Fruit fly (Drosophila melanogaster) whole organism: ENCODE measurements around the gene TwdlC.

ENCODE experiments used
- CG8478 ChIP-seq: fragments of >200 bp; optimal IDR thresholded peaks from 2 replicates; lab custom pipeline; 2018; ENCODE audit warnings: inconsistent platforms
- Dll ChIP-seq: fragments of >200 bp; optimal IDR thresholded peaks from 2 replicates; lab custom pipeline; 2017
- EcR ChIP-seq, 2 experiments: fragments of >200 bp; optimal IDR thresholded peaks; 2 replicates each; lab custom pipeline; 2017; ENCODE audit warnings: missing biosample characterization in 2 of 2, missing genetic modification characterization in 2 of 2, missing genetic modification reagents in 2 of 2
- pan ChIP-seq: fragments of >200 bp; optimal IDR thresholded peaks from 2 replicates; lab custom pipeline; 2017
- psq ChIP-seq: fragments of >200 bp; optimal IDR thresholded peaks from 2 replicates; lab custom pipeline; 2017
- usp ChIP-seq: fragments of >200 bp; optimal IDR thresholded peaks from 2 replicates; lab custom pipeline; 2017; ENCODE audit warnings: missing biosample characterization, missing genetic modification characterization, mixed read lengths

Gene TwdlC

dm6 chr3R:26994532-26994931 lies at the start of gene TwdlC:
Gene TwdlC, plus strand, starts transcription at chr3R:26994832.
- TF ChIP-seq CG8478 (lab: Kevin White, UChicago) (no peak), pan (lab: Kevin White, UChicago) (no peak), psq (lab: Kevin White, UChicago) (no peak), usp (GFP tag; lab: Kevin White, UChicago) (no peak), EcR (GFP tag; optimal IDR thresholded peaks at IDR 0.05; lab: Kevin White, UChicago) (no peak), Dll (lab: Kevin White, UChicago) (no peak)

DNA sequence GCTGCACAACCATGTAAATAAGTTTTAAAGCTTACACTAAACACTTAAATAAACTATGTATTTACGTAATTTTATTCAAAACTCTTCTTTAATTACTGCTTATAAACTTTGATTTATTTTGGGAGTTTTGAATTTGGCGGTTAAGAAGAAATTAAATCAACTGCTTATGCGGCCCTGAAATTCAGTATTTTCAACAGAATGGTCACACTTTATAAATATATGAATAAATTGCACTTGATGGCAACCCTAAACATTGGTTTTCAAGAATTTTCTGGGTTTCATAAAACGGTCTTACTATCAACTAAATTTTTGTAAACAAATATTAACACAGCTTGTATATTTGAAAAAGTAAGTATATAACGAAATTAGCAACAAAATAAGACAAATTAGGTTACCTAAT lies 49.4 kb upstream of the TwdlC start, which contains the start of gene CG14252:
TSS of gene CG14252 (plus strand) at position 302 of the 400 bp plus-strand sequence.
- TF ChIP-seq EcR (GFP tag; optimal IDR thresholded peaks at IDR 0.05; lab: Kevin White, UChicago) (no peak), psq (lab: Kevin White, UChicago) (no peak), CG8478 (lab: Kevin White, UChicago) (no peak), usp (GFP tag; lab: Kevin White, UChicago) (no peak), Dll (lab: Kevin White, UChicago) (no peak), pan (lab: Kevin White, UChicago) (no peak)

DNA sequence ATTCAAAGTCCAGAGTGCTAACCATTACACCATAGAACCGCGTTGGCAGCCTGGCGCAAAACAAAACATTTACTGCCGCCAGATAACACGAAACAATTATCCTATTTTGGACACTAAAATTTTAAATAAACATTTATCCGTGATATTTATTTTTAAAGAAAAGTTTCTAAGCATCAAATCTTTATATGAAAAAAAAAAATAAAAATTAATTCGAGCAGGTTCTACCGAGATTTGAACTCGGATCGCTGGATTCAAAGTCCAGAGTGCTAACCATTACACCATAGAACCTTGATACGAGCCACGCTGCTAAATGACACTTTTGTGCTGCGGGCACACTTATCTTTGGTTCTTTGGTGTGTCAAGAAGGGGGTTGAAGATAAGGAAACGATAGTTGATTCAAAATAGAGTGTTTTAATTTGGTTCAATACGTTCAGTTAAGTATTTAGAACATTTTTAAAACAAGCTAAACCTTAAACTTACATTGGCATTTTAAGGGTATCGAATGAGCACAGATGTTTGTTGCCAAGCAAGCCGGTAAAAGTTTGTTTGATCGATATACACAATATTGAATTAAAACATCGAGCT lies 47.2 kb upstream of the TwdlC start, which contains the start of gene Spag1:
TSS of gene Spag1 (plus strand) at position 535 of the 585 bp plus-strand sequence.
- no peak for TF ChIP-seq usp (GFP tag; lab: Kevin White, UChicago)
- no peak for TF ChIP-seq CG8478 (lab: Kevin White, UChicago)
- TF ChIP-seq psq (lab: Kevin White, UChicago): no peak
- TF ChIP-seq Dll (lab: Kevin White, UChicago): no peak
- TF ChIP-seq EcR (GFP tag; optimal IDR thresholded peaks at IDR 0.05; lab: Kevin White, UChicago): no peak
- TF ChIP-seq pan (lab: Kevin White, UChicago): no peak

DNA sequence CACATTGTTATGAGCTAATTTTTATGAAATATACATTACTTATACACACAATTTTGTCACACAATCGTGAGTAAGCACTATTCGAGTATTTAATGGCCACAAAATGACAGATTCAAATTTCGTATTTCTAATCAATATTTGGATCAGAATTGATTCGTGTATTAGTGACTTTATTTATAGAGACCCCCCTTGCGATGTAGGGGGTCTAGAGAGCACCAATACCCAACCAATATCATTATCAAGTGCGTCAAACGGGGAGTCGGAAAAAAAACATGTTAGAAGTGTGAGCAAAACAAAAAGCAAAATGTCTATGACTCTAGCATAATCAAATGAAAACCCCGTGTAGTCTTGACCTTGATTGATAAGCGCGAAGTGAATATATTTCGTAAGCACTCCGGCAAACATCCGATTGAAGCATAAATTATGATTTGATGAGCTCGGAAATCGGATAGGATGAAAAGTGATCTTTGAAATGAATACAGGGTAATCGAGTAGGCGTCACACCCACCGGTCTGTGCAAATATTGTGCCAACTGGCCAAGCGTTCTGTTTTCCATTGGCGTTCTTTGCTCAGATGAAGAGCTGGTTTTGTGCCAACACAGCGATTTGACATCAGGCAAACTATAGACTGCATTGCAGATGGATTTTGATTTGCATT lies 42.3 kb upstream of the TwdlC start:
- TF ChIP-seq usp (GFP tag; lab: Kevin White, UChicago) (no peak), psq (lab: Kevin White, UChicago) (no peak), CG8478 (lab: Kevin White, UChicago) (no peak), pan (lab: Kevin White, UChicago) (no peak), EcR (GFP tag; optimal IDR thresholded peaks at IDR 0.05; lab: Kevin White, UChicago) (no peak), Dll (lab: Kevin White, UChicago) (no peak)

DNA sequence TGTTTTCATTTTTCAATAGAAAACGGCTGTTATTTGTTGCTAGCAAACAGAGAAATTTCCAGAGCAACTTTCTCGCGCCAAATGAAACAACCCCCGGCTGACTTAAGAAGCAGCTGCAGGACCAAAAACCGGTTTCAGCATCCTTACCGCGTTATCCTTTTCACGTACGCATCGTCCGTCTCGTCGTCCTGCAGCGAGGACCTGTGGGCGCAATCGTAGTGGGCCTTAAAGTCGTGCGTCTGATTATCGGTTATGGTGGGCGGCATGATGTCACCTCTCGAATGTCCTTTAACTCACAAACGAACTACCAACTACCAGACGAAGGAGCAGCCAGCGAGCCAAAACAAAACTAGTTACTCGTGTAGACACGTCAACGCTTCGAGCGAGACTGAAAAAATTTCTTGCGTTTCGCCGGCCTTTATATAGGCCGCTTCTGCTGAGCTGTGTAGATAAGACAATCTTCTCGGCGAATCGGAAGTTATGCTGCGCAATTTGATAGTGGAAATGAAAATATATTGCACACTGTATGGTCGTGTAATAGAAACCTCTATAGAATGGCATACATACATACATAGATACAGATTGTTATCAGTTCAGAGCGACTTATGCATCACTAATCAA lies 41.7 kb upstream of the TwdlC start:
- no peak for TF ChIP-seq Dll (lab: Kevin White, UChicago)
- TF ChIP-seq CG8478 (lab: Kevin White, UChicago): no peak
- TF ChIP-seq pan (lab: Kevin White, UChicago): no peak
- TF ChIP-seq EcR (GFP tag; optimal IDR thresholded peaks at IDR 0.05; lab: Kevin White, UChicago): no peak
- no peak for TF ChIP-seq usp (GFP tag; lab: Kevin White, UChicago)
- TF ChIP-seq psq (lab: Kevin White, UChicago): no peak

- TF ChIP-seq usp (GFP tag; lab: Kevin White, UChicago) (no peak), pan (lab: Kevin White, UChicago) (no peak), Dll (lab: Kevin White, UChicago) (no peak), psq (lab: Kevin White, UChicago) (no peak), CG8478 (lab: Kevin White, UChicago) (no peak), EcR (GFP tag; optimal IDR thresholded peaks at IDR 0.05; lab: Kevin White, UChicago) (no peak)
Measured at dm6 chr3R:26953478-26953874, 41.2 kb upstream of the TwdlC start.

dm6 chr3R:26954020-26954672 lies 40.5 kb upstream of the TwdlC start:
- TF ChIP-seq Dll (lab: Kevin White, UChicago) (no peak), CG8478 (lab: Kevin White, UChicago) (peak; percentile 44), pan (lab: Kevin White, UChicago) (peak; percentile 71)

DNA sequence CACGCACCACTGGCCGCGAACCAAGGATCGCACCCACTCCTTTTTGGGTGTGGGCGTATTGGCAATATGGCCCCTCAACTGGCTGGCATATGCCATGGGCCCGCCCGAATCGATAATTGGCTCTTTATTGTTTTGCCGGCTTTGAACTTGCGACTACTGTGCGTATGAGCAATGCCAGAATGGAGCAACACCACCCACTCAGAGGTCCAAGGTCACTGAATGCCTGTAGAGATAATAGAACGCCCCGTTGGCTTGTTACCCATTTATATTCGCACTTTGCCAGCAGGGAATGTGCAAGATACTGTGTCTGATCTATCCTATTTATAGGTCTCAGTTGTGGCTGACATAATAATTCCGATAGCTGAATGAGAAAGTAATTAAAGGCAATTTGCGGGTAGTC lies 39.1 kb upstream of the TwdlC start:
- TF ChIP-seq psq (lab: Kevin White, UChicago): no peak

DNA sequence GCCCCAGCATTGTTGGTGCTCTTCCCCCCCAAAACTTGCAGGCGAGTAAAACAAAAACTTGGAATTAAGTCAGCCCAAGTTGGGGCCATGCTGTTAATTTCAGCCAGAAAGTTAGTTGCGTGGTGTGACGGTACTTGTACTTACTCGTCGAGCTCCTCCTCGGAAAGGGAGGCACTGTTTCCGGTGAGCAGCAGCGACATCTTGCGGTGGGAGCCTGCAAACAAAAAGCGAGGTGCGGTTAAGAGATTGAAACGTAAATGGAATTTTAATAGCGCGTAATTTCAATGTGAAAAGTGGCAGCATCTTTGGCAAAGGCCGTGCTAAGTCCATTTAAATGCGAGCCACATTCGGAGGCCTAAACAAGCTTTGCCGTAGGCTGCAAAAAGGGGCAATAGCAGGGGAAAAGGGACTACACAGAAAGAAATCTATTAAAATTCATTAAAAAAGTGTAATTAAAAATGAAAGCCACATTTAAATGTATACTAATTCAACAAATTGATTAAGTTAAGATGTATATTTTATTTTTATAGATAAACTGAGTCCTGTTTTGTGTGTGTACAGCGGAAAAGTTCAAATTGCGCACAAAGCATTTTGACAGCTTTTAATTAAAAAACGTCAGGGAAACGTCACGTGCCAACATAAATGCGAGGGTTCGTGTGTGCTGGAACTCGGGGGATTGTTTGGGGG lies 38.1 kb upstream of the TwdlC start:
- no peak for TF ChIP-seq Dll (lab: Kevin White, UChicago)
- no peak for TF ChIP-seq psq (lab: Kevin White, UChicago)
- no peak for TF ChIP-seq usp (GFP tag; lab: Kevin White, UChicago)
- no peak for TF ChIP-seq CG8478 (lab: Kevin White, UChicago)
- TF ChIP-seq pan (lab: Kevin White, UChicago): no peak
- no peak for TF ChIP-seq EcR (GFP tag; optimal IDR thresholded peaks at IDR 0.05; lab: Kevin White, UChicago)

DNA sequence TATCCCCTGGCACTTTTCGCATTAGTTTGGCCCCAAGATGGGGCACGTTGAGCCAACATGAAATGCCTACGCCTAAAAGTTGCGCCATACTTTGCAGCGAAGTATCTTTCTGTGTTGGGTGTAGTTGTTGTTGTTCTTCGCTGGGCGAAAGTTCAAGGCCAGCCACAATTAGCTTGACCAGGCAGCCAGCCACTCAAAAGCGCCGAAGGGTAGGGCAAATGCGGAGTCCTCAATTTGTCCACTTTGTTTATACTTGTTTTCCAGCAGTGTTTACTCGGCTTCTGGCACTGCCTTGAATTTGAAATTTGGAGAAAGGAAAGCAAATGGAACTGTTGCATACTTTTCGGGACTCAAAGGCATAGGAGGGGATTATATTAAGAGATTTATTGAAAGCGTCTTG lies 37.5 kb upstream of the TwdlC start:
- TF ChIP-seq CG8478 (lab: Kevin White, UChicago): no peak
- TF ChIP-seq psq (lab: Kevin White, UChicago): no peak
- no peak for TF ChIP-seq usp (GFP tag; lab: Kevin White, UChicago)
- no peak for TF ChIP-seq EcR (GFP tag; optimal IDR thresholded peaks at IDR 0.05; lab: Kevin White, UChicago)
- no peak for TF ChIP-seq Dll (lab: Kevin White, UChicago)
- no peak for TF ChIP-seq pan (lab: Kevin White, UChicago)
